Worm (Caenorhabditis elegans) whole organism, early embryonic: ENCODE measurements around the gene F38B6.4.

Experiments
- B0310.2 ChIP-seq: sonication (generic microtip); optimal IDR thresholded peaks from 2 replicates; lab custom pipeline; 2016; ENCODE audit warnings: mild to moderate bottlenecking, missing genetic modification characterization, missing compliant biosample characterization
- F13C5.2 ChIP-seq: sonication (generic microtip); optimal IDR thresholded peaks from 2 replicates; lab custom pipeline; 2017; ENCODE audit warnings: mild to moderate bottlenecking, missing genetic modification characterization, inconsistent platforms, missing compliant biosample characterization
- aly-1 ChIP-seq: sonication (generic microtip); optimal IDR thresholded peaks from 2 replicates; lab custom pipeline; 2016; ENCODE audit warnings: missing genetic modification characterization, missing compliant biosample characterization
- ama-1 ChIP-seq: fragments of 150-350 bp; optimal IDR thresholded peaks from 2 replicates; lab custom pipeline; 2014
- ceh-13 ChIP-seq: fragments of 200-800 bp; sonication (Bioruptor generic); optimal IDR thresholded peaks from 2 replicates; lab custom pipeline; 2018; ENCODE audit warnings: mild to moderate bottlenecking, missing genetic modification characterization, missing compliant biosample characterization
- ceh-36 ChIP-seq: sonication (generic microtip); optimal IDR thresholded peaks from 2 replicates; lab custom pipeline; 2016; ENCODE audit warnings: missing genetic modification characterization, inconsistent platforms, missing compliant biosample characterization
- ets-7 ChIP-seq: sonication (generic microtip); optimal IDR thresholded peaks from 2 replicates; lab custom pipeline; 2016; ENCODE audit warnings: missing genotype, missing genetic modification characterization, missing compliant biosample characterization
- flt-1 ChIP-seq: fragments of 200-800 bp; sonication (Bioruptor generic); IDR thresholded peaks from 2 replicates; pipeline ENCODE4 v1.3.6; 2022; ENCODE audit warnings: missing genetic modification characterization, missing compliant biosample characterization
- hmbx-1 ChIP-seq: sonication (generic microtip); optimal IDR thresholded peaks from 2 replicates; lab custom pipeline; 2016; ENCODE audit warnings: mild to moderate bottlenecking, missing genetic modification characterization, missing compliant biosample characterization
- hmg-4 ChIP-seq: fragments of 200-800 bp; sonication (Bioruptor generic); optimal IDR thresholded peaks from 2 replicates; lab custom pipeline; 2018; ENCODE audit warnings: mild to moderate bottlenecking, missing genetic modification characterization, missing compliant biosample characterization
- hnd-1 ChIP-seq: sonication (generic microtip); optimal IDR thresholded peaks from 2 replicates; lab custom pipeline; 2016; ENCODE audit warnings: missing genetic modification characterization, missing compliant biosample characterization
- pes-1 ChIP-seq: fragments of 200-800 bp; sonication (Bioruptor generic); IDR thresholded peaks from 2 replicates; pipeline ENCODE4 v1.3.6; 2022; ENCODE audit warnings: missing genetic modification reagents, missing genetic modification characterization, missing compliant biosample characterization
- scrt-1 ChIP-seq: fragments of 200-800 bp; sonication (Bioruptor generic); IDR thresholded peaks from 2 replicates; pipeline ENCODE4 v1.3.6; 2022; ENCODE audit warnings: missing genetic modification characterization, missing compliant biosample characterization
- sea-1 ChIP-seq: fragments of 200-800 bp; sonication (Bioruptor generic); conservative IDR thresholded peaks from 2 replicates; pipeline ENCODE4 v1.3.6; 2022; ENCODE audit warnings: missing genetic modification characterization, missing compliant biosample characterization
- tbx-11 ChIP-seq: fragments of 200-800 bp; sonication (Bioruptor generic); IDR thresholded peaks from 2 replicates; pipeline ENCODE4 v1.3.6; 2022; ENCODE audit warnings: missing genetic modification characterization, missing compliant biosample characterization
- tbx-37 ChIP-seq: fragments of 200-800 bp; sonication (Bioruptor generic); conservative IDR thresholded peaks from 2 replicates; pipeline ENCODE4 v1.3.6; 2022; ENCODE audit warnings: missing genetic modification reagents, missing genetic modification characterization, missing compliant biosample characterization
- tra-4 ChIP-seq: sonication (generic microtip); optimal IDR thresholded peaks from 2 replicates; lab custom pipeline; 2017; ENCODE audit warnings: missing genetic modification characterization, missing compliant biosample characterization

Gene F38B6.4

ce11 chrX:6674333-6674919 lies at the start of gene F38B6.4:
Gene F38B6.4 (plus strand): TSS chrX:6674869.
- TF ChIP-seq hmbx-1 (tag; lab: Kevin White, UChicago) = no peak
- TF ChIP-seq aly-1 (tag; lab: Kevin White, UChicago) = no peak
- TF ChIP-seq flt-1 = no peak
- TF ChIP-seq pes-1 (GFP tag; lab: Robert Waterston, UW) = no peak
- TF ChIP-seq tbx-11 (GFP tag; lab: Robert Waterston, UW) = no peak
- no peak for TF ChIP-seq sea-1 (GFP tag; lab: Robert Waterston, UW)
- TF ChIP-seq ceh-13 (GFP tag; lab: Kevin White, UChicago) = no peak
- TF ChIP-seq ceh-36 (tag; lab: Kevin White, UChicago) = no peak

ce11 chrX:6625275-6625674 lies 49.4 kb upstream of the F38B6.4 start:
- no peak for TF ChIP-seq hmbx-1 (tag; lab: Kevin White, UChicago)
- TF ChIP-seq pes-1 (GFP tag; lab: Robert Waterston, UW) = no peak
- no peak for TF ChIP-seq hmg-4
- no peak for TF ChIP-seq B0310.2 (tag; lab: Kevin White, UChicago)
- no peak for TF ChIP-seq F13C5.2 (tag; lab: Kevin White, UChicago)

- TF ChIP-seq ceh-13 (GFP tag; lab: Kevin White, UChicago) = no peak
- TF ChIP-seq B0310.2 (tag; lab: Kevin White, UChicago) = no peak
- TF ChIP-seq aly-1 (tag; lab: Kevin White, UChicago) = no peak
- TF ChIP-seq hmg-4 = no peak
- no peak for TF ChIP-seq hmbx-1 (tag; lab: Kevin White, UChicago)
- no peak for TF ChIP-seq F13C5.2 (tag; lab: Kevin White, UChicago)
Observed at ce11 chrX:6630645-6631044, 44.0 kb upstream of the F38B6.4 start.

- no peak for TF ChIP-seq tbx-11 (GFP tag; lab: Robert Waterston, UW)
- TF ChIP-seq F13C5.2 (tag; lab: Kevin White, UChicago) = no peak
- no peak for TF ChIP-seq flt-1
- no peak for TF ChIP-seq scrt-1 (GFP tag; lab: Robert Waterston, UW)
- TF ChIP-seq hmg-4 = no peak
- no peak for TF ChIP-seq tbx-37 (GFP tag; lab: Robert Waterston, UW)
- TF ChIP-seq ceh-36 (tag; lab: Kevin White, UChicago) = no peak
- no peak for TF ChIP-seq ets-7 (tag; lab: Kevin White, UChicago)
- no peak for TF ChIP-seq hmbx-1 (tag; lab: Kevin White, UChicago)
- TF ChIP-seq hnd-1 (tag; lab: Kevin White, UChicago) = no peak
- TF ChIP-seq sea-1 (GFP tag; lab: Robert Waterston, UW) = no peak
- no peak for TF ChIP-seq aly-1 (tag; lab: Kevin White, UChicago)
- TF ChIP-seq ceh-13 (GFP tag; lab: Kevin White, UChicago) = no peak
- no peak for TF ChIP-seq pes-1 (GFP tag; lab: Robert Waterston, UW)
- no peak for TF ChIP-seq B0310.2 (tag; lab: Kevin White, UChicago)
Observed at ce11 chrX:6631437-6631836, 43.2 kb upstream of the F38B6.4 start, which contains the start of gene aexr-2. Gene aexr-2 (minus strand): TSS chrX:6631537.

ce11 chrX:6635173-6635572 lies 39.5 kb upstream of the F38B6.4 start, which contains the start of gene aexr-1:
Gene aexr-1 (minus strand): TSS chrX:6635273.
- TF ChIP-seq B0310.2 (tag; lab: Kevin White, UChicago) = no peak

ce11 chrX:6637933-6638332 lies 36.7 kb upstream of the F38B6.4 start:
- TF ChIP-seq aly-1 (tag; lab: Kevin White, UChicago) (no peak), sea-1 (GFP tag; lab: Robert Waterston, UW) (no peak), flt-1 (no peak), ama-1 (lab: Kevin White, UChicago) (no peak), tra-4 (tag; lab: Kevin White, UChicago) (no peak), hmg-4 (no peak), scrt-1 (GFP tag; lab: Robert Waterston, UW) (no peak), hnd-1 (tag; lab: Kevin White, UChicago) (no peak), tbx-37 (GFP tag; lab: Robert Waterston, UW) (no peak), tbx-11 (GFP tag; lab: Robert Waterston, UW) (no peak), pes-1 (GFP tag; lab: Robert Waterston, UW) (no peak), ceh-36 (tag; lab: Kevin White, UChicago) (no peak), ets-7 (tag; lab: Kevin White, UChicago) (no peak), ceh-13 (GFP tag; lab: Kevin White, UChicago) (no peak), B0310.2 (tag; lab: Kevin White, UChicago) (no peak), F13C5.2 (tag; lab: Kevin White, UChicago) (no peak)

- TF ChIP-seq tra-4 (tag; lab: Kevin White, UChicago) (no peak), flt-1 (no peak), F13C5.2 (tag; lab: Kevin White, UChicago) (no peak), sea-1 (GFP tag; lab: Robert Waterston, UW) (no peak), hmg-4 (no peak), ama-1 (lab: Kevin White, UChicago) (no peak)
Observed at ce11 chrX:6638985-6639573, 35.6 kb upstream of the F38B6.4 start.
